Worm (Caenorhabditis elegans): Measurements from ENCODE around the gene T20B12.3.

DNA sequence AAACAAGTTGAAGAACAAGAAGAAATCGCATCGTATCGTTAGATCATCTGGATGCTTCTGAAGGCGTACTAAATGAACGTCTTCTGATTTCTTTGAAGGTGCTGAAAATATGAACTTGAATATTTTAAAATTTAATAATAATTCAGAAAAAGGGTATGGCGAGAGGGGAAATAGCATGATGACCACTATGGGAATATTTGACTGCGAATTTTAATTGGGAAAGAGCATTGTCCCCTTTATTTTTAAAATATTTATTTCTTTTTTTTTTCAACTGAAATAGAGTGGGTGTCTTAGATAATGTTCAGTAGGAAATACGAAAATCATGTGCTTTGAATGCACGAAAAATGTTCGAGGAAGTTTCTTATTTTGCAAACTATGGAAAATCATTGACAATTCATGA lies 13.4 kb downstream of the T20B12.3 start, which contains the start of gene lgc-50:
- TF ChIP-seq nhr-237 (tag; optimal IDR thresholded peaks at IDR 0.05), result no peak
- no peak for TF ChIP-seq arid-1 (GFP tag; conservative IDR thresholded peaks at IDR 0.05)
- no peak for TF ChIP-seq lin-39 (tag; optimal IDR thresholded peaks at IDR 0.05)
- no peak for TF ChIP-seq T20F7.1 (GFP tag; optimal IDR thresholded peaks at IDR 0.05)
- TF ChIP-seq unc-62 (GFP tag; optimal IDR thresholded peaks at IDR 0.05 in 1 of 2), result no peak
- no peak for TF ChIP-seq unc-62 (tag; optimal IDR thresholded peaks at IDR 0.05)
- no peak for TF ChIP-seq ceh-82 (tag; optimal IDR thresholded peaks at IDR 0.05)
- no peak for TF ChIP-seq ama-1 (optimal IDR thresholded peaks at IDR 0.05)
- TF ChIP-seq Y105C5A.15 (GFP tag; IDR thresholded peaks at IDR 0.05), result no peak
- TF ChIP-seq aly-2 (tag; optimal IDR thresholded peaks at IDR 0.05), result no peak
